Fruit fly (Drosophila melanogaster) whole organism, embryonic: ENCODE data around the gene CG17652.

Experiments used
- ATbp ChIP-seq: fragments of 200-800 bp; sonication (Bioruptor generic); optimal IDR thresholded peaks from 2 replicates; lab custom pipeline; 2017; ENCODE audit warnings: missing biosample characterization, mild to moderate bottlenecking, missing genetic modification characterization, missing genetic modification reagents
- CG12744 ChIP-seq: fragments of 200-800 bp; sonication (Bioruptor generic); optimal IDR thresholded peaks from 2 replicates; lab custom pipeline; 2016; ENCODE audit warnings: missing biosample characterization, missing genetic modification characterization
- CG13424 ChIP-seq: fragments of 200-800 bp; sonication (Bioruptor generic); optimal IDR thresholded peaks from 2 replicates; lab custom pipeline; 2019; ENCODE audit warnings: missing biosample characterization, mild to moderate bottlenecking, missing genetic modification characterization, moderate library complexity
- CG14710 ChIP-seq: fragments of 200-800 bp; sonication (Bioruptor generic); optimal IDR thresholded peaks from 3 replicates; lab custom pipeline; 2019; ENCODE audit warnings: missing biosample characterization, mild to moderate bottlenecking, missing genetic modification characterization, moderate library complexity
- CG15514 ChIP-seq: fragments of 200-800 bp; sonication (Bioruptor generic); optimal IDR thresholded peaks from 3 replicates; lab custom pipeline; 2017; ENCODE audit warnings: missing biosample characterization, missing genetic modification characterization, mild to moderate bottlenecking, moderate library complexity, missing genetic modification reagents
- CG17186 ChIP-seq: fragments of 200-800 bp; sonication (Bioruptor generic); optimal IDR thresholded peaks from 3 replicates; lab custom pipeline; 2017; ENCODE audit warnings: missing biosample characterization, missing genetic modification reagents, missing genetic modification characterization
- CG17359 ChIP-seq: fragments of 200-800 bp; sonication (Bioruptor generic); optimal IDR thresholded peaks from 3 replicates; lab custom pipeline; 2018; ENCODE audit warnings: missing biosample characterization, mild to moderate bottlenecking, missing genetic modification characterization, moderate library complexity
- CG18599 ChIP-seq: fragments of 200-800 bp; sonication (Bioruptor generic); optimal IDR thresholded peaks from 3 replicates; lab custom pipeline; 2017; ENCODE audit warnings: missing biosample characterization, missing genetic modification characterization, mild to moderate bottlenecking, moderate library complexity, missing genetic modification reagents
- CG2116 ChIP-seq: fragments of 200-800 bp; sonication (Bioruptor generic); optimal IDR thresholded peaks from 3 replicates; lab custom pipeline; 2018; ENCODE audit warnings: missing biosample characterization, mild to moderate bottlenecking, missing genetic modification characterization
- CG2712 ChIP-seq: fragments of 200-800 bp; optimal IDR thresholded peaks from 3 replicates; lab custom pipeline; 2019; ENCODE audit warnings: missing biosample characterization, mild to moderate bottlenecking, missing genetic modification characterization, moderate library complexity
- CG3838 ChIP-seq: fragments of 200-800 bp; sonication (Bioruptor generic); optimal IDR thresholded peaks from 3 replicates; lab custom pipeline; 2016; ENCODE audit warnings: missing biosample characterization, missing genetic modification characterization
- CG43689 ChIP-seq: fragments of 200-800 bp; sonication (Bioruptor generic); IDR thresholded peaks from 2 replicates; pipeline ENCODE4 v1.3.6; 2022; ENCODE audit warnings: missing biosample characterization, missing genetic modification characterization
- CG6813 ChIP-seq: fragments of 200-800 bp; sonication (Bioruptor generic); optimal IDR thresholded peaks from 2 replicates; lab custom pipeline; 2017; ENCODE audit warnings: missing biosample characterization, missing genetic modification characterization, mild to moderate bottlenecking, moderate library complexity, missing genetic modification reagents
- CG7928 ChIP-seq: fragments of 200-800 bp; sonication (Bioruptor generic); optimal IDR thresholded peaks from 2 replicates; lab custom pipeline; 2017; ENCODE audit warnings: missing biosample characterization, mild to moderate bottlenecking, missing genetic modification characterization
- CG7963 ChIP-seq: fragments of 200-800 bp; sonication (Bioruptor generic); IDR thresholded peaks from 3 replicates; pipeline ENCODE4 v1.3.6; 2022; ENCODE audit warnings: missing biosample characterization, missing genetic modification characterization; ENCODE audit not compliant: partially characterized antibody
- CHES-1-like ChIP-seq: fragments of 200-800 bp; sonication (Bioruptor generic); optimal IDR thresholded peaks from 2 replicates; lab custom pipeline; 2016; ENCODE audit warnings: missing biosample characterization, missing genetic modification characterization
- E2f2 ChIP-seq: fragments of 200-800 bp; sonication (Bioruptor generic); IDR thresholded peaks from 2 replicates; pipeline ENCODE4 v1.3.6; 2022; ENCODE audit warnings: missing biosample characterization, missing genetic modification characterization
- Hr39 ChIP-seq: fragments of >200 bp; optimal IDR thresholded peaks from 2 replicates; lab custom pipeline; 2017
- MESR4 ChIP-seq: fragments of 200-800 bp; sonication (Bioruptor generic); optimal IDR thresholded peaks from 2 replicates; lab custom pipeline; 2018; ENCODE audit warnings: missing biosample characterization, mild to moderate bottlenecking, missing genetic modification characterization, moderate library complexity
- MTF-1 ChIP-seq: fragments of 200-800 bp; sonication (Bioruptor generic); optimal IDR thresholded peaks from 2 replicates; lab custom pipeline; 2018; ENCODE audit warnings: missing biosample characterization, mild to moderate bottlenecking, missing genetic modification characterization, borderline replicate concordance
- Med ChIP-seq: fragments of 200-800 bp; sonication (Bioruptor generic); peaks from one replicate; lab custom pipeline; 2016; ENCODE audit warnings: missing biosample characterization, missing genetic modification characterization, mild to moderate bottlenecking, inconsistent platforms, moderate library complexity
- Oaz ChIP-seq: fragments of 200-800 bp; sonication (Bioruptor generic); IDR thresholded peaks from 2 replicates; pipeline ENCODE4 v1.3.6; 2022; ENCODE audit warnings: missing biosample characterization, missing genetic modification characterization
- Opbp ChIP-seq: fragments of 200-800 bp; sonication (Bioruptor generic); IDR thresholded peaks from 3 replicates; pipeline ENCODE4 v1.3.6; 2022; ENCODE audit warnings: missing biosample characterization, missing genetic modification characterization; ENCODE audit not compliant: partially characterized antibody
- Sox100B ChIP-seq: fragments of 200-800 bp; sonication (Bioruptor generic); optimal IDR thresholded peaks from 3 replicates; lab custom pipeline; 2018; ENCODE audit warnings: missing biosample characterization, mild to moderate bottlenecking, missing genetic modification characterization
- az2 ChIP-seq: fragments of 200-800 bp; sonication (Bioruptor generic); optimal IDR thresholded peaks from 3 replicates; lab custom pipeline; 2016; ENCODE audit warnings: missing biosample characterization, missing genetic modification characterization
- cad ChIP-seq: fragments of >200 bp; optimal IDR thresholded peaks from 2 replicates; lab custom pipeline; 2017; ENCODE audit warnings: missing biosample characterization, missing genetic modification characterization
- ci ChIP-seq: fragments of 200-800 bp; sonication (Bioruptor generic); IDR thresholded peaks from 3 replicates; pipeline ENCODE4 v1.3.6; 2022; ENCODE audit warnings: missing biosample characterization, missing genetic modification characterization
- emc ChIP-seq: fragments of 200-800 bp; sonication (Bioruptor generic); optimal IDR thresholded peaks from 2 replicates; lab custom pipeline; 2016; ENCODE audit warnings: missing biosample characterization, missing genetic modification characterization
- fu2 ChIP-seq: fragments of 200-800 bp; sonication (Bioruptor generic); optimal IDR thresholded peaks from 2 replicates; lab custom pipeline; 2016; ENCODE audit warnings: missing biosample characterization, missing genetic modification characterization
- hb ChIP-seq: fragments of 200-800 bp; sonication (Bioruptor generic); IDR thresholded peaks from 3 replicates; pipeline ENCODE4 v1.3.6; 2022; ENCODE audit warnings: missing biosample characterization, missing genetic modification characterization; ENCODE audit not compliant: partially characterized antibody
- hkb ChIP-seq, 2 experiments: fragments of 200-800 bp in 1 of 2; fragments of >200 bp in 1 of 2; sonication (Bioruptor generic) in 1 of 2; IDR thresholded peaks in 1 of 2; optimal IDR thresholded peaks in 1 of 2; 2 replicates each; pipeline versions ENCODE4 v1.3.6 to Lab custom; 2017 to 2022; ENCODE audit warnings: missing biosample characterization in 1 of 2, missing genetic modification characterization in 1 of 2
- kay ChIP-seq: fragments of 200-800 bp; sonication (Bioruptor generic); optimal IDR thresholded peaks from 2 replicates; lab custom pipeline; 2016; ENCODE audit warnings: missing biosample characterization, missing genetic modification characterization
- lov ChIP-seq, 2 experiments: fragments of 200-800 bp in 1 of 2; fragments of >200 bp in 1 of 2; sonication (Bioruptor generic) in 1 of 2; IDR thresholded peaks in 1 of 2; optimal IDR thresholded peaks in 1 of 2; 2 replicates in 1 of 2; 3 replicates in 1 of 2; pipeline versions ENCODE4 v1.3.6 to Lab custom; 2017 to 2022; ENCODE audit warnings: missing biosample characterization in 1 of 2, missing genetic modification characterization in 1 of 2
- nom ChIP-seq: fragments of 200-800 bp; sonication (Bioruptor generic); optimal IDR thresholded peaks from 2 replicates; lab custom pipeline; 2017; ENCODE audit warnings: missing biosample characterization, missing genetic modification characterization, mild to moderate bottlenecking, moderate library complexity, missing genetic modification reagents
- seq ChIP-seq: fragments of 200-800 bp; sonication (Bioruptor generic); IDR thresholded peaks from 2 replicates; pipeline ENCODE4 v1.3.6; 2022; ENCODE audit warnings: missing biosample characterization, missing genetic modification characterization
- sna ChIP-seq: fragments of 200-800 bp; sonication (Bioruptor generic); IDR thresholded peaks from 2 replicates; pipeline ENCODE4 v1.3.6; 2022; ENCODE audit warnings: missing biosample characterization, missing genetic modification characterization; ENCODE audit not compliant: partially characterized antibody
- sr ChIP-seq: fragments of 200-800 bp; sonication (Bioruptor generic); IDR thresholded peaks from 3 replicates; pipeline ENCODE4 v1.3.6; 2022; ENCODE audit warnings: missing biosample characterization, missing genetic modification characterization
- unc-4 ChIP-seq: fragments of 200-800 bp; sonication (Bioruptor generic); IDR thresholded peaks from 2 replicates; pipeline ENCODE4 v1.3.6; 2022; ENCODE audit warnings: missing biosample characterization, missing genetic modification characterization; ENCODE audit not compliant: partially characterized antibody
- vvl ChIP-seq: fragments of 200-800 bp; sonication (Bioruptor generic); IDR thresholded peaks from 2 replicates; pipeline ENCODE4 v1.3.6; 2022; ENCODE audit warnings: missing biosample characterization, missing genetic modification characterization
- z ChIP-seq: fragments of 200-800 bp; sonication (Bioruptor generic); IDR thresholded peaks from 3 replicates; pipeline ENCODE4 v1.3.6; 2022; ENCODE audit warnings: missing biosample characterization, missing genetic modification characterization

The CG17652 gene

dm6 chr2L:1732189-1732588, at the start of gene CG17652, which contains the start of gene CG17646 (continued):
- TF ChIP-seq z (GFP tag; lab: Robert Waterston, UW), result no peak
- no peak for TF ChIP-seq CG13424 (tag; lab: Kevin White, UChicago)
- TF ChIP-seq CG17359 (tag; lab: Kevin White, UChicago), result no peak
- TF ChIP-seq CG43689 (GFP tag; lab: Robert Waterston, UW), result no peak
- TF ChIP-seq kay, result no peak
- peak; percentile 13; the same call in 1 of the 2 replicates for TF ChIP-seq seq
- TF ChIP-seq MESR4 (GFP tag; lab: Kevin White, UChicago), result peak; percentile 61
- no peak for TF ChIP-seq emc (GFP tag; lab: Kevin White, UChicago)
- TF ChIP-seq cad (GFP tag; lab: Kevin White, UChicago), result no peak
- TF ChIP-seq CG15514 (GFP tag; lab: Kevin White, UChicago), result peak; percentile 13
- TF ChIP-seq Med (GFP tag; lab: Kevin White, UChicago), result peak; percentile 74
- TF ChIP-seq CG7928, result no peak
- TF ChIP-seq vvl (GFP tag; lab: Robert Waterston, UW), result peak; percentile 35; the same call in 1 of the 2 replicates
- no peak for TF ChIP-seq hb (GFP tag; lab: Robert Waterston, UW)
- peak; percentile 91 for TF ChIP-seq E2f2
- no peak for TF ChIP-seq ATbp (GFP tag; lab: Kevin White, UChicago)
- TF ChIP-seq Oaz, result no peak
- TF ChIP-seq MTF-1 (GFP tag; lab: Kevin White, UChicago), result peak; percentile 3
- TF ChIP-seq CG7963 (GFP tag; lab: Robert Waterston, UW), result no peak
- TF ChIP-seq CG14710 (tag; lab: Kevin White, UChicago), result peak; percentile 11
- no peak for TF ChIP-seq Sox100B
- peak; percentile 7 for TF ChIP-seq CG18599 (GFP tag; lab: Kevin White, UChicago)
- peak; percentile 30 for TF ChIP-seq hkb (optimal IDR thresholded peaks at IDR 0.05; lab: Kevin White, UChicago)
- no peak for TF ChIP-seq hkb (GFP tag; IDR thresholded peaks at IDR 0.05; lab: Robert Waterston, UW)
- TF ChIP-seq CG17186 (GFP tag; lab: Kevin White, UChicago), result peak; percentile 97
- TF ChIP-seq ci, result peak; percentile 69
- no peak for TF ChIP-seq CG3838 (GFP tag; lab: Kevin White, UChicago)
- peak; percentile 47; the same call in 1 of the 3 replicates for TF ChIP-seq sr (GFP tag; lab: Robert Waterston, UW)
- no peak for TF ChIP-seq az2 (GFP tag; lab: Kevin White, UChicago)
- no peak for TF ChIP-seq Opbp (GFP tag; lab: Robert Waterston, UW)
- peak; percentile 27 for TF ChIP-seq nom (GFP tag; lab: Kevin White, UChicago)
- TF ChIP-seq lov (optimal IDR thresholded peaks at IDR 0.05; lab: Kevin White, UChicago), result no peak
- 0 out of 3 replicates have a peak, but pooled peaks have one; percentile 52 for TF ChIP-seq lov (GFP tag; IDR thresholded peaks at IDR 0.05; lab: Robert Waterston, UW)
- no peak for TF ChIP-seq CG12744 (GFP tag; lab: Kevin White, UChicago)
- no peak for TF ChIP-seq Hr39 (lab: Kevin White, UChicago)
- no peak for TF ChIP-seq fu2 (GFP tag; lab: Kevin White, UChicago)
- TF ChIP-seq CHES-1-like (GFP tag; lab: Kevin White, UChicago), result peak; percentile 36
- peak; percentile 3 for TF ChIP-seq CG6813 (GFP tag; lab: Kevin White, UChicago)
- TF ChIP-seq sna (GFP tag; lab: Robert Waterston, UW), result 0 out of 2 replicates have a peak, but pooled peaks have one; percentile 25
- TF ChIP-seq CG2712 (tag; lab: Kevin White, UChicago), result peak; percentile 13
- peak; percentile 67 for TF ChIP-seq CG2116 (GFP tag; lab: Kevin White, UChicago)
- TF ChIP-seq unc-4, result 0 out of 2 replicates have a peak, but pooled peaks have one; percentile 25
